Fruit fly (Drosophila melanogaster): ENCODE data around the gene CG14312.

DNA sequence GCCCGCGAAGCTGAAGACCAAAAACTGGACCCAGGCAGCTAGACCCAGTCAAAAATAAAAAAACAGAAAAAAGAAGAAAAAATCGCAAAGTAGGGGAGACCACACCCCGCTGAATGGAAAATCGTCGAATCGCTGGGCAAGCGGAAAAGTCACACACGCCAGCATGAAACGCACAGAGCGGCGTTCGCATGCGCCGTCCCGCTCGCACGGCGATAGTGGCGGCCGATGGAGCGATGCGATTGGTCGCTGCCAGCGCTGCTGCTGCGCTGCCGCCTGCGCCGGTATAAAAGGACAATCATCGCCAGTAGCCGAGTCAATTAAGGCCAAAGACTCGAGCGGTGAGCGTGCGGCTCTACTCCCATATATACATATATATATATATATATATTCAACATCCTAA, 47.4 kb downstream of the CG14312 start, which contains the start of gene repo:
- TF ChIP-seq psq (optimal IDR thresholded peaks at IDR 0.05), result no peak
- TF ChIP-seq h (optimal IDR thresholded peaks at IDR 0.05), result no peak
- no peak for TF ChIP-seq insv (optimal IDR thresholded peaks at IDR 0.05)
- no peak for TF ChIP-seq ttk (optimal IDR thresholded peaks at IDR 0.05)
- TF ChIP-seq Myc (optimal IDR thresholded peaks at IDR 0.05), result no peak
- no peak for TF ChIP-seq Sin3A (optimal IDR thresholded peaks at IDR 0.05)
